Worm (Caenorhabditis elegans): ENCODE measurements around the gene dod-3.

- TF ChIP-seq xbp-1 (tag; optimal IDR thresholded peaks at IDR 0.05) (no peak), dsc-1 (tag; optimal IDR thresholded peaks at IDR 0.05) (no peak), fos-1 (tag; optimal IDR thresholded peaks at IDR 0.05) (no peak), unc-30 (tag; optimal IDR thresholded peaks at IDR 0.05) (no peak)
These were observed 7.3 kb upstream of the dod-3 start, which contains the start of gene srg-56 for ce11 chrV:2738174-2738573.

Data from whole organism, L1 larva.